Worm (Caenorhabditis elegans) whole organism, L3 larva: ENCODE data around the gene Y25C1A.8.
A peak's percentile ranks its signal among the peaks of the same experiment; 100 is the strongest.

Experiments used
- R02D3.7 ChIP-seq: fragments of 150-350 bp; optimal IDR thresholded peaks from 2 replicates; lab custom pipeline; 2014; ENCODE audit warnings: missing biosample characterization, missing genetic modification characterization
- aly-2 ChIP-seq: fragments of 150-350 bp; optimal IDR thresholded peaks from 2 replicates; lab custom pipeline; 2014; ENCODE audit warnings: missing biosample characterization, missing genetic modification characterization
- ama-1 ChIP-seq: fragments of 150-350 bp; optimal IDR thresholded peaks from 2 replicates; lab custom pipeline; 2018
- ceh-16 ChIP-seq: sonication (generic microtip); optimal IDR thresholded peaks from 2 replicates; lab custom pipeline; 2017; ENCODE audit warnings: missing biosample characterization, missing genetic modification characterization
- ceh-28 ChIP-seq: fragments of 150-350 bp; optimal IDR thresholded peaks from 2 replicates; lab custom pipeline; 2014; ENCODE audit warnings: missing biosample characterization, missing genetic modification reagents, missing genetic modification characterization
- ceh-9 ChIP-seq: sonication (generic microtip); optimal IDR thresholded peaks from 2 replicates; lab custom pipeline; 2018; ENCODE audit warnings: missing biosample characterization, missing genetic modification characterization
- daf-12 ChIP-seq: fragments of 150-350 bp; optimal IDR thresholded peaks from 2 replicates; lab custom pipeline; 2014; ENCODE audit warnings: missing biosample characterization, missing genetic modification reagents, missing genetic modification characterization
- egl-27 ChIP-seq: sonication (generic microtip); optimal IDR thresholded peaks from 4 replicates; lab custom pipeline; 2017; ENCODE audit warnings: missing biosample characterization, missing genetic modification reagents, missing genetic modification characterization
- elt-2 ChIP-seq: sonication (generic microtip); optimal IDR thresholded peaks from 2 replicates; lab custom pipeline; 2016; ENCODE audit warnings: missing genetic modification reagents, mild to moderate bottlenecking, missing genetic modification characterization, missing compliant biosample characterization
- elt-3 ChIP-seq, 3 experiments: fragments of 150-350 bp in 1 of 3; sonication (generic microtip) in 2 of 3; optimal IDR thresholded peaks; 2 replicates in 2 of 3; 4 replicates in 1 of 3; lab custom pipeline; 2014 to 2017; ENCODE audit warnings: missing biosample characterization in 3 of 3, missing genetic modification characterization in 3 of 3
- eor-1 ChIP-seq, 2 experiments: fragments of 150-350 bp; optimal IDR thresholded peaks; 2 replicates each; lab custom pipeline; 2014 to 2018; ENCODE audit warnings: missing biosample characterization in 2 of 2, missing genetic modification characterization in 2 of 2
- fkh-10 ChIP-seq: sonication (generic microtip); optimal IDR thresholded peaks from 2 replicates; lab custom pipeline; 2017; ENCODE audit warnings: missing biosample characterization, missing genetic modification reagents, missing genetic modification characterization
- fkh-2 ChIP-seq: fragments of 150-350 bp; optimal IDR thresholded peaks from 2 replicates; lab custom pipeline; 2014; ENCODE audit warnings: missing biosample characterization, missing genetic modification reagents, missing genetic modification characterization
- hmg-11 ChIP-seq: sonication (generic microtip); optimal IDR thresholded peaks from 2 replicates; lab custom pipeline; 2016; ENCODE audit warnings: missing genetic modification characterization, missing compliant biosample characterization
- jun-1 ChIP-seq: fragments of 150-350 bp; optimal IDR thresholded peaks from 2 replicates; lab custom pipeline; 2014; ENCODE audit warnings: missing biosample characterization, missing genetic modification reagents, missing genetic modification characterization
- lin-15B ChIP-seq: fragments of 150-350 bp; optimal IDR thresholded peaks from 2 replicates; lab custom pipeline; 2014; ENCODE audit warnings: missing biosample characterization, missing genetic modification characterization
- lin-39 ChIP-seq: fragments of 150-350 bp; optimal IDR thresholded peaks from 2 replicates; lab custom pipeline; 2018; ENCODE audit warnings: missing biosample characterization, missing genetic modification reagents, missing genetic modification characterization
- lsy-12 ChIP-seq: sonication (generic microtip); optimal IDR thresholded peaks from 2 replicates; lab custom pipeline; 2016; ENCODE audit warnings: mild to moderate bottlenecking, missing genetic modification characterization, missing compliant biosample characterization
- mdl-1 ChIP-seq: fragments of 150-350 bp; optimal IDR thresholded peaks from 2 replicates; lab custom pipeline; 2014; ENCODE audit warnings: missing biosample characterization, missing genetic modification characterization
- nfya-1 ChIP-seq: sonication (generic microtip); optimal IDR thresholded peaks from 2 replicates; lab custom pipeline; 2017; ENCODE audit warnings: missing genetic modification characterization, mild to moderate bottlenecking, missing compliant biosample characterization, antibody characterized with exemption, moderate library complexity; ENCODE audit not compliant: insufficient read depth
- nhr-11 ChIP-seq: fragments of 150-350 bp; optimal IDR thresholded peaks from 2 replicates; lab custom pipeline; 2014; ENCODE audit warnings: missing biosample characterization, missing genetic modification characterization
- nhr-12 ChIP-seq: fragments of 150-350 bp; optimal IDR thresholded peaks from 2 replicates; lab custom pipeline; 2014; ENCODE audit warnings: missing biosample characterization, missing genetic modification characterization
- nhr-23 ChIP-seq: fragments of 150-350 bp; optimal IDR thresholded peaks from 2 replicates; lab custom pipeline; 2014; ENCODE audit warnings: missing biosample characterization, missing genetic modification reagents, missing genetic modification characterization
- nhr-237 ChIP-seq: fragments of 150-350 bp; optimal IDR thresholded peaks from 2 replicates; lab custom pipeline; 2014; ENCODE audit warnings: missing biosample characterization, missing genetic modification characterization
- nhr-76 ChIP-seq: fragments of 150-350 bp; sonication (generic microtip); optimal IDR thresholded peaks from 5 replicates; lab custom pipeline; 2014; ENCODE audit warnings: missing biosample characterization, missing genetic modification characterization
- nhr-77 ChIP-seq: fragments of 150-350 bp; optimal IDR thresholded peaks from 2 replicates; lab custom pipeline; 2014; ENCODE audit warnings: missing biosample characterization, missing genetic modification characterization
- pha-4 ChIP-seq: fragments of 150-350 bp; optimal IDR thresholded peaks from 2 replicates; lab custom pipeline; 2014; ENCODE audit warnings: missing biosample characterization, missing genetic modification reagents, missing genetic modification characterization
- pqm-1 ChIP-seq: fragments of 150-350 bp; optimal IDR thresholded peaks from 2 replicates; lab custom pipeline; 2017; ENCODE audit warnings: missing biosample characterization, missing genetic modification characterization, inconsistent platforms
- snpc-4 ChIP-seq: fragments of 150-350 bp; optimal IDR thresholded peaks from 2 replicates; lab custom pipeline; 2014; ENCODE audit warnings: missing biosample characterization, missing genetic modification characterization
- unc-39 ChIP-seq: sonication (generic microtip); optimal IDR thresholded peaks from 4 replicates; lab custom pipeline; 2017; ENCODE audit warnings: missing biosample characterization, missing genetic modification characterization
- unc-62 ChIP-seq: fragments of 150-350 bp; sonication (generic microtip); optimal IDR thresholded peaks from 4 replicates; lab custom pipeline; 2014; ENCODE audit warnings: missing biosample characterization, missing genetic modification reagents, missing genetic modification characterization
- zag-1 ChIP-seq: fragments of 150-350 bp; optimal IDR thresholded peaks from 2 replicates; lab custom pipeline; 2014; ENCODE audit warnings: missing biosample characterization, missing genetic modification characterization
- ztf-4 ChIP-seq: fragments of 150-350 bp; optimal IDR thresholded peaks from 2 replicates; lab custom pipeline; 2014; ENCODE audit warnings: missing biosample characterization, missing genetic modification characterization

The Y25C1A.8 gene

DNA sequence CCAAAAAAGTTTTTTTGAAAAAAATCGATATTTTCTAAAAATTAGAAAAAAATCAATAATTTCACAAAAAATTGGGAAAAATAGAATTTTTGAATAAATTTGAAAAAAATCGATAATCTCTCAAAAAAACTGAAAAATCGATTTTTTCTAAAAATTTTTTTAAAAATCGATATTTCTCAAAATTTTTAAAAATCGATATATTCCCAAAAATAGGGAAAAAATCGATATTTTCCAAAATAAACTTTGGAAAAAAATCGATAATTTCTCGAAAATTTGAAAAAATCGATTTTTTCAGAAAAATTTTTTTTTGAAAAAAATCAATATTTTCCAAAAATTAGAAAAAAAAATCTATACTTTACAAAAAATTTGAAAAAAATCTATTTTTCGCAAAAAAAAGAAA lies 12.1 kb downstream of the Y25C1A.8 start:
- peak; percentile 97 for TF ChIP-seq ceh-28
- no peak for TF ChIP-seq ceh-16 (tag; lab: Kevin White, UChicago)
- no peak for TF ChIP-seq nhr-76 (tag; lab: Kevin White, UChicago)
- no peak for TF ChIP-seq ztf-4
- no peak for TF ChIP-seq nhr-237

DNA sequence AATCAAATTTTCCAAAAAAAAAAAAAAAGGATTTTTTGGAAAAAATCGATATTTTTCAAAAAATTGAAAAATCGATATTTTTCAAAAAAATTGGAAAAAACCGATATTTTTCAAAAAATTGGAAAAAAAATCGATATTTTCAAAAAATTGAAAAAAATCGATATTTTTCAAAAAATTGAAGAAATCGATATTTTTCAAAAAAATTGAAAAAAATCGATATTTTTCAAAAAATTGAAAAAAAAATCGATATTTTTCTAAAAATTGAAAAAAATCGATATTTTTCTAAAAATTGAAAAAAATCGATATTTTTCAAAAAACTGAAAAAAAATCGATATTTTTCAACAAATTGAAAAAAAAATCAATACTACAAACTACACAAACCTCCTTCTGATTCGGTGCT lies 12.8 kb downstream of the Y25C1A.8 start:
- TF ChIP-seq aly-2 (tag; lab: Kevin White, UChicago) (no peak), daf-12 (tag; lab: Kevin White, UChicago) (no peak), ceh-28 (peak; percentile 96), egl-27 (tag; lab: Kevin White, UChicago) (no peak), eor-1 (tag; optimal IDR thresholded peaks at IDR 0.05; lab: Kevin White, UChicago) (no peak)

DNA sequence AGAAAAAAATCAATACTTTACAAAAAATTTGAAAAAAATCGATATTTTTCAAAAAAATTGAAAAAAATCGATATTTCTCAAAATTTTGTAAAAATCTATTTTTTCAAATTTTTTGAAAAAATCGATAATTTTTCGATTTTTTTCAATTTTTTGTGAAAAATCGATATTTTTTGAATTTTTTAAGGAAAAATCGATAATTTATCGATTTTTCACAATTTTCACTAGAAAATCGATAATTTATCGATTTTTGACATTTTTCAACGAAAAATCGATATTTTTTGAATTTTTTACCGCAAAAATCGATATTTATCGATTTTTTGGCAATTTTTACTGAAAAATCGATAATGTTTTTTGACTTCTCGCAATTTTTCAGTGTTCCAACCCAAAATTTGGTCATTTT lies 13.4 kb downstream of the Y25C1A.8 start:
- TF ChIP-seq ceh-28 (peak; percentile 98), fkh-10 (no peak), daf-12 (tag; lab: Kevin White, UChicago) (no peak), ama-1 (lab: Kevin White, UChicago) (no peak), nhr-237 (no peak), nhr-11 (tag; lab: Kevin White, UChicago) (no peak)

DNA sequence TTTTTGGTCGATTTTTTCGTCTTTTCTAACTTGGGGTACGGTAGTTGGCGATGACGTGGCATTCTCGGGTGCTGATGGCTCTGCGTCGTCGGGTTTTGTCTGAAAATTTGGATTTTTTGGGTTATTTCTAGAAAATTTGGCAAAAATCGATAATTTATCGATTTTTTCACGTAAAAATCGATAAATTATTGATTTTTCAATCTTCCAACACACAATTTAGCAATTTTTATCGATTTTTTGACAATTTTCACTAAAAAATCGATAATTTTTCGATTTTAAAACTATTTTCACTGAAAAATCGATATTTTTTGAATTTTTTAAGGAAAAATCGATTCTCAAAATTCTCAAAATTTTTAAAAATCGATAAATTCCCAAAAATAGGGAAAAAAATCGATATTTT lies 13.9 kb downstream of the Y25C1A.8 start:
- TF ChIP-seq nhr-76 (tag; lab: Kevin White, UChicago) (no peak), pqm-1 (tag; lab: Kevin White, UChicago) (no peak), pha-4 (no peak), ceh-28 (peak; percentile 82)

- TF ChIP-seq nfya-1 (tag; lab: Kevin White, UChicago) (peak; percentile 27), snpc-4 (no peak), hmg-11 (tag; lab: Kevin White, UChicago) (no peak), ceh-28 (peak; percentile 81), pqm-1 (tag; lab: Kevin White, UChicago) (peak; percentile 17), elt-2 (peak; percentile 69), pha-4 (peak; percentile 36)
These were observed 14.5 kb downstream of the Y25C1A.8 start for ce11 chrII:3062222-3062621.

ce11 chrII:3061605-3062004 lies 15.2 kb downstream of the Y25C1A.8 start:
- TF ChIP-seq ceh-9 (tag; lab: Kevin White, UChicago), result no peak
- TF ChIP-seq hmg-11 (tag; lab: Kevin White, UChicago), result no peak
- TF ChIP-seq lin-15B, result no peak
- TF ChIP-seq unc-62 (GFP tag; lab: Kevin White, UChicago), result no peak
- TF ChIP-seq jun-1 (tag; lab: Kevin White, UChicago), result no peak
- TF ChIP-seq pha-4, result no peak
- no peak for TF ChIP-seq lsy-12 (tag; lab: Kevin White, UChicago)
- TF ChIP-seq mdl-1 (tag; lab: Kevin White, UChicago), result no peak
- no peak for TF ChIP-seq aly-2 (tag; lab: Kevin White, UChicago)
- TF ChIP-seq ceh-28, result no peak
- no peak for TF ChIP-seq nfya-1 (tag; lab: Kevin White, UChicago)
- TF ChIP-seq fkh-10, result no peak
- TF ChIP-seq fkh-2, result no peak
- TF ChIP-seq zag-1 (tag; lab: Kevin White, UChicago), result no peak
- no peak for TF ChIP-seq unc-39 (tag; lab: Kevin White, UChicago)

DNA sequence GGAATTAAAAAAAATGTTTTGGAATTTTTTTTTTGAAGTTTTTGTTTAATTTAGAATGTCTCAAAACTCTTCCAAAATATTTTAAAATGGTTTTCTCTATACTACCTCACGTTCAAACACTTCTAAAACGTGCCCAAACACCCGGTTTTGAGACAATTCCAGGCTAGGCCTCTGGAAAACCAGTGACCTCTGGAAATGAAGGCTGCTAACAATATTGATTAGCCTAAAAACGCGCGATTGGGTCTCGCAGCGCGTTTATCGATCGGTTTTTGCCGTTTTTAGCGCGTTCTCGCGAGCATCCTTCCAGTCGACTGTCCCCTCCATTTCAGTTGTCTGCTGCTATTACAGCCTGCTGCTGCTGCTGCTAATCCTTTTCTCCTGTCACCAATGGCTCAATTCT lies 16.0 kb downstream of the Y25C1A.8 start, which contains the start of gene Y25C1A.6:
Gene Y25C1A.6, plus strand, starts transcription at position 301 of the 400 bp plus-strand sequence.
- TF ChIP-seq snpc-4, result no peak
- no peak for TF ChIP-seq lin-15B

DNA sequence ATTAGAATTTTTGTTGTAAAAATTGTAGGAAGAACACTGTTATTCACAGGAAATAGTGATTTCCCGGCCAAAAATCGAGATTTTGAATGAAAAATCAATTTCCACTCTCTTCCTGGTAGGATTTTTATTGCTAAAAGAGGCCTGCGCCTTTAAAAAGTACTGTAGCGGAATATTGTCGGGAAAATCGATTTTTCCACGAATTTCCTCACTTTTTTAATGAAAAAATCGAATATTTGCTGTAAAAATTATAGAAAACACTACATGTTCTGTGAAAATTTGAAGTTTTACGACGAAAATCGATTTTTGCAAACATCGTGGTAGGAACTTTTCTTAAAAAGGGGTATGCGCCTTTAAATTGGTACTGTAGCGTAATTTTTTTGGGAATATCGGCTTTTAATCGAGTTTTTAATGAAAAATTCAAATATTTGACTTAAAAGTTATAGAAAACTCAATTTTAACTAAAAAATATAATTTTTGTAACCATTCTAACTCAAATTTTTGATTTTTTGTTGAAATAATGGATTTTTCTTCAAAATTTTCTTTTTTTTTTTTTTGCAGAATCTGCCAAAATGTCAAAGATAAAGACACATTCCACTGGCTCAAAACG lies 20.4 kb downstream of the Y25C1A.8 start, which contains the start of gene lin-8:
Gene lin-8, plus strand, starts transcription at position 557 of the 607 bp plus-strand sequence.
- TF ChIP-seq R02D3.7 (tag; lab: Kevin White, UChicago) (no peak), lin-39 (no peak), daf-12 (tag; lab: Kevin White, UChicago) (no peak), mdl-1 (tag; lab: Kevin White, UChicago) (no peak), nhr-77 (tag; lab: Kevin White, UChicago) (no peak), egl-27 (tag; lab: Kevin White, UChicago) (no peak), elt-2 (no peak), unc-39 (tag; lab: Kevin White, UChicago) (no peak), nhr-12 (no peak), ceh-16 (tag; lab: Kevin White, UChicago) (no peak), pha-4 (no peak), nhr-23 (tag; lab: Kevin White, UChicago) (no peak), elt-3 (tag; optimal IDR thresholded peaks at IDR 0.05; lab: Kevin White, UChicago) (no peak), lin-15B (no peak), pqm-1 (tag; lab: Kevin White, UChicago) (no peak), fkh-10 (no peak), snpc-4 (no peak), nhr-237 (no peak)
